Worm (Caenorhabditis elegans) whole organism, young adult: ENCODE measurements around the gene srz-71.

Experiments
- B0261.1 ChIP-seq: sonication (generic microtip); optimal IDR thresholded peaks from 2 replicates; lab custom pipeline; 2016; ENCODE audit warnings: mild to moderate bottlenecking, missing genetic modification characterization, moderate library complexity, missing compliant biosample characterization
- D2030.7 ChIP-seq: fragments of 200-800 bp; sonication (Bioruptor generic); IDR thresholded peaks from 2 replicates; pipeline ENCODE4 v1.3.6; 2022; ENCODE audit warnings: missing genetic modification reagents, missing genetic modification characterization, missing compliant biosample characterization
- F52B5.7 ChIP-seq: sonication (generic microtip); optimal IDR thresholded peaks from 2 replicates; lab custom pipeline; 2016; ENCODE audit warnings: mild to moderate bottlenecking, missing genetic modification characterization, missing compliant biosample characterization
- T07F8.4 ChIP-seq: sonication (generic microtip); optimal IDR thresholded peaks from 2 replicates; lab custom pipeline; 2016; ENCODE audit warnings: mild to moderate bottlenecking, missing genetic modification characterization, moderate library complexity, missing compliant biosample characterization
- Y53F4B.3 ChIP-seq: fragments of 200-800 bp; sonication (Bioruptor generic); IDR thresholded peaks from 2 replicates; pipeline ENCODE4 v1.3.6; 2022; ENCODE audit warnings: missing genetic modification reagents, missing genetic modification characterization, missing compliant biosample characterization
- Y79H2A.3 ChIP-seq: fragments of 200-800 bp; sonication (Bioruptor generic); conservative IDR thresholded peaks from 2 replicates; pipeline ENCODE4 v1.3.6; 2022; ENCODE audit warnings: missing genetic modification reagents, missing genetic modification characterization, missing compliant biosample characterization
- akir-1 ChIP-seq: fragments of 200-800 bp; sonication (Bioruptor generic); optimal IDR thresholded peaks from 2 replicates; lab custom pipeline; 2018; ENCODE audit warnings: mild to moderate bottlenecking, missing genetic modification characterization, moderate library complexity, missing compliant biosample characterization
- aptf-2 ChIP-seq: fragments of 200-800 bp; sonication (Bioruptor generic); conservative IDR thresholded peaks from 2 replicates; pipeline ENCODE4 v1.3.6; 2022; ENCODE audit warnings: missing genetic modification reagents, missing genetic modification characterization, missing compliant biosample characterization
- atf-7 ChIP-seq: sonication (generic microtip); optimal IDR thresholded peaks from 2 replicates; lab custom pipeline; 2017; ENCODE audit warnings: mild to moderate bottlenecking, missing genetic modification characterization, missing compliant biosample characterization
- attf-3 ChIP-seq: fragments of 200-800 bp; sonication (Bioruptor generic); conservative IDR thresholded peaks from 2 replicates; pipeline ENCODE4 v1.3.6; 2022; ENCODE audit warnings: missing genetic modification reagents, missing genetic modification characterization, missing compliant biosample characterization
- attf-6 ChIP-seq: fragments of 200-800 bp; sonication (Bioruptor generic); IDR thresholded peaks from 2 replicates; pipeline ENCODE4 v1.3.6; 2022; ENCODE audit warnings: missing genetic modification reagents, missing genetic modification characterization, missing compliant biosample characterization
- ccch-3 ChIP-seq: fragments of 200-800 bp; sonication (Bioruptor generic); optimal IDR thresholded peaks from 2 replicates; lab custom pipeline; 2018; ENCODE audit warnings: mild to moderate bottlenecking, missing genetic modification characterization, missing compliant biosample characterization
- cebp-1 ChIP-seq, 2 experiments: fragments of 200-800 bp in 1 of 2; sonication (Bioruptor generic) in 1 of 2; sonication (generic microtip) in 1 of 2; IDR thresholded peaks in 1 of 2; optimal IDR thresholded peaks in 1 of 2; 2 replicates each; pipeline versions ENCODE4 v1.3.6 to Lab custom; 2017 to 2022; ENCODE audit warnings: missing compliant biosample characterization in 2 of 2, missing genetic modification characterization in 2 of 2, mild to moderate bottlenecking in 1 of 2, missing genetic modification reagents in 1 of 2, moderate library complexity in 1 of 2
- cebp-2 ChIP-seq: fragments of 200-800 bp; sonication (Bioruptor generic); IDR thresholded peaks from 2 replicates; pipeline ENCODE4 v1.3.6; 2022; ENCODE audit warnings: missing genetic modification characterization, missing compliant biosample characterization
- ceh-58 ChIP-seq: fragments of 200-800 bp; sonication (Bioruptor generic); IDR thresholded peaks from 2 replicates; pipeline ENCODE4 v1.3.6; 2022; ENCODE audit warnings: missing genetic modification characterization, missing compliant biosample characterization
- ceh-79 ChIP-seq: sonication (generic microtip); optimal IDR thresholded peaks from 2 replicates; lab custom pipeline; 2017; ENCODE audit warnings: mild to moderate bottlenecking, missing genetic modification characterization, missing compliant biosample characterization
- die-1 ChIP-seq: sonication (generic microtip); optimal IDR thresholded peaks from 2 replicates; lab custom pipeline; 2016; ENCODE audit warnings: missing genotype, mild to moderate bottlenecking, missing genetic modification characterization, missing compliant biosample characterization
- egl-44 ChIP-seq: fragments of 200-800 bp; sonication (Bioruptor generic); IDR thresholded peaks from 2 replicates; pipeline ENCODE4 v1.3.6; 2022; ENCODE audit warnings: missing genetic modification reagents, missing genetic modification characterization, missing compliant biosample characterization
- ekl-4 ChIP-seq: fragments of 200-800 bp; sonication (Bioruptor generic); IDR thresholded peaks from 2 replicates; pipeline ENCODE4 v1.3.6; 2022; ENCODE audit warnings: missing genetic modification reagents, missing genetic modification characterization, missing compliant biosample characterization
- fkh-3 ChIP-seq: sonication (generic microtip); optimal IDR thresholded peaks from 2 replicates; lab custom pipeline; 2016; ENCODE audit warnings: mild to moderate bottlenecking, missing genetic modification characterization, missing compliant biosample characterization
- hlh-26 ChIP-seq: fragments of 200-800 bp; sonication (Bioruptor generic); conservative IDR thresholded peaks from 2 replicates; pipeline ENCODE4 v1.3.6; 2022; ENCODE audit warnings: missing genetic modification reagents, missing genetic modification characterization, missing compliant biosample characterization
- hsf-1 ChIP-seq: fragments of 200-800 bp; sonication (Bioruptor generic); IDR thresholded peaks from 2 replicates; pipeline ENCODE4 v1.3.6; 2022; ENCODE audit warnings: missing genetic modification reagents, missing genetic modification characterization, missing compliant biosample characterization
- lin-40 ChIP-seq: sonication (generic microtip); optimal IDR thresholded peaks from 2 replicates; lab custom pipeline; 2016; ENCODE audit warnings: missing genetic modification characterization, mild to moderate bottlenecking, missing compliant biosample characterization, missing genotype, missing genetic modification reagents
- madf-10 ChIP-seq: sonication (generic microtip); optimal IDR thresholded peaks from 2 replicates; lab custom pipeline; 2016; ENCODE audit warnings: mild to moderate bottlenecking, missing genetic modification characterization, missing compliant biosample characterization
- madf-6 ChIP-seq: fragments of 200-800 bp; sonication (Bioruptor generic); IDR thresholded peaks from 2 replicates; pipeline ENCODE4 v1.3.6; 2022; ENCODE audit warnings: missing genetic modification reagents, missing genetic modification characterization, missing compliant biosample characterization
- nfya-2 ChIP-seq: fragments of 200-800 bp; sonication (Bioruptor generic); IDR thresholded peaks from 2 replicates; pipeline ENCODE4 v1.3.6; 2022; ENCODE audit warnings: missing genetic modification reagents, missing genetic modification characterization, missing compliant biosample characterization
- nhr-27 ChIP-seq: fragments of 200-800 bp; sonication (Bioruptor generic); optimal IDR thresholded peaks from 2 replicates; lab custom pipeline; 2018; ENCODE audit warnings: mild to moderate bottlenecking, missing genetic modification characterization, moderate library complexity, missing compliant biosample characterization
- nhr-90 ChIP-seq: sonication (generic microtip); optimal IDR thresholded peaks from 2 replicates; lab custom pipeline; 2016; ENCODE audit warnings: missing genotype, mild to moderate bottlenecking, missing genetic modification characterization, missing compliant biosample characterization
- snpc-4 ChIP-seq, 5 experiments: fragments of 150-350 bp in 1 of 5; sonication (generic microtip) in 4 of 5; optimal IDR thresholded peaks; 2 replicates each; lab custom pipeline; 2014 to 2018; ENCODE audit warnings: missing genetic modification characterization in 5 of 5, missing biosample characterization in 3 of 5, antibody characterized with exemption in 2 of 5, mild to moderate bottlenecking in 2 of 5, missing compliant biosample characterization in 2 of 5, missing genotype in 2 of 5, moderate library complexity in 2 of 5, missing genetic modification reagents in 1 of 5
- somi-1 ChIP-seq: fragments of 200-800 bp; sonication (Bioruptor generic); optimal IDR thresholded peaks from 2 replicates; lab custom pipeline; 2018; ENCODE audit warnings: mild to moderate bottlenecking, missing genetic modification characterization, missing compliant biosample characterization
- sptf-2 ChIP-seq: fragments of 200-800 bp; sonication (Bioruptor generic); optimal IDR thresholded peaks from 2 replicates; lab custom pipeline; 2018; ENCODE audit warnings: mild to moderate bottlenecking, missing genetic modification characterization, missing compliant biosample characterization
- tbx-9 ChIP-seq: sonication (generic microtip); optimal IDR thresholded peaks from 2 replicates; lab custom pipeline; 2016; ENCODE audit warnings: borderline replicate concordance, missing genetic modification characterization, inconsistent platforms, missing compliant biosample characterization
- zfh-2 ChIP-seq: fragments of 200-800 bp; sonication (Bioruptor generic); conservative IDR thresholded peaks from 2 replicates; pipeline ENCODE4 v1.3.6; 2022; ENCODE audit warnings: missing genetic modification reagents, missing genetic modification characterization, missing compliant biosample characterization
- ztf-28 ChIP-seq: fragments of 200-800 bp; sonication (Bioruptor generic); IDR thresholded peaks from 2 replicates; pipeline ENCODE4 v1.3.6; 2022; ENCODE audit warnings: missing genetic modification reagents, missing genetic modification characterization, missing compliant biosample characterization

Gene srz-71

DNA sequence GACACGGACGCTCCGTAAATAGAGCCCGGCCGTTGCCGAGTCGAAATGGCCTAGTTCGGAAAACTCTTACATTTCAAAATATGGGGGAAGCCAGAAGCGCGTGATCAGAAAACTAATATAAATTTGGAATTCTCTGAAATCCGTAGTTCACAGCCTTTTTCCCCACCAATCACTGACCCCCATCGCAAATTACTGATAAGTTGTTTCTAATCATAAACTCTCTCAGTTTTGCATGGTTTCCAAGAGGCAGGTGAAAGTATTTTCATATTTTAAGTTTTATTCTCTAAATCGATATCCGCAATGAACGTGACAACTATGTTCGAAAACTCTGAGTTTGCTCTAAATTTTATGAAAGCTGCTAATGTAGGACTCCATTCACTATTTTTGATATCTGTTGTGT lies 3.5 kb upstream of the srz-71 start, which contains the start of gene srz-74:
Gene srz-74, plus strand, starts transcription at position 301 of the 400 bp plus-strand sequence.
- TF ChIP-seq cebp-2 (GFP tag; lab: Robert Waterston, UW) (0 out of 2 replicates have a peak, but pooled peaks have one; percentile 14), hsf-1 (GFP tag; lab: Robert Waterston, UW) (no peak), tbx-9 (tag; lab: Kevin White, UChicago) (no peak)

DNA sequence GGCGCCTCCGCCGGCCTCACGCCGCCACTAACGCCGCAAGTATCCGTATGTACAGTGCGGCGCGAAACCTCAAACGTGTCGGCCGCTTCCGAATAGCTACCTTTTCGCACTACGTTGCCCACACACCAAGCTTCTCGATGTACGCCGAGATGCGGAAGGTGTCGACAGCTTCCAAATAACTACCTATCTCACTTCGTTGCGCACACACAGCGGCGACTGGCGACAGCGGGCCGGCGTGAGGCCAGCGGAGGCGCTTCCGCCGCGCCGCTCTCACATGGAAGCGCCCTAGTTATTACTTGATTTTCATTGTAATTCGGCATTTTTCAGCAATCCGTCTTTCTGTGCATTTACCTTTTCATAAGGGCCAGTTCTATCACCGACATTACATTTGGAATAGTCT lies 2.2 kb upstream of the srz-71 start:
- TF ChIP-seq ceh-58 (GFP tag; lab: Robert Waterston, UW) = no peak
- no peak for TF ChIP-seq ceh-79 (tag; lab: Kevin White, UChicago)
- no peak for TF ChIP-seq sptf-2 (GFP tag; lab: Kevin White, UChicago)
- no peak for TF ChIP-seq snpc-4 (GFP tag; optimal IDR thresholded peaks at IDR 0.05; lab: Kevin White, UChicago)
- peak in 1 of 4 experiments; percentile 70 for TF ChIP-seq snpc-4 (tag; optimal IDR thresholded peaks at IDR 0.05; lab: Kevin White, UChicago)
- no peak for TF ChIP-seq Y53F4B.3 (GFP tag; lab: Robert Waterston, UW)
- 0 out of 2 replicates have a peak, but pooled peaks have one; percentile 19 for TF ChIP-seq attf-6 (GFP tag; lab: Robert Waterston, UW)
- no peak for TF ChIP-seq Y79H2A.3 (GFP tag; lab: Robert Waterston, UW)
- TF ChIP-seq hlh-26 = no peak
- no peak for TF ChIP-seq zfh-2 (GFP tag; lab: Robert Waterston, UW)
- TF ChIP-seq ekl-4 (GFP tag; lab: Robert Waterston, UW) = no peak
- no peak for TF ChIP-seq madf-6 (GFP tag; lab: Robert Waterston, UW)
- no peak for TF ChIP-seq aptf-2 (GFP tag; lab: Robert Waterston, UW)
- TF ChIP-seq ztf-28 = 0 out of 2 replicates have a peak, but pooled peaks have one; percentile 50
- TF ChIP-seq akir-1 (GFP tag; lab: Kevin White, UChicago) = no peak

DNA sequence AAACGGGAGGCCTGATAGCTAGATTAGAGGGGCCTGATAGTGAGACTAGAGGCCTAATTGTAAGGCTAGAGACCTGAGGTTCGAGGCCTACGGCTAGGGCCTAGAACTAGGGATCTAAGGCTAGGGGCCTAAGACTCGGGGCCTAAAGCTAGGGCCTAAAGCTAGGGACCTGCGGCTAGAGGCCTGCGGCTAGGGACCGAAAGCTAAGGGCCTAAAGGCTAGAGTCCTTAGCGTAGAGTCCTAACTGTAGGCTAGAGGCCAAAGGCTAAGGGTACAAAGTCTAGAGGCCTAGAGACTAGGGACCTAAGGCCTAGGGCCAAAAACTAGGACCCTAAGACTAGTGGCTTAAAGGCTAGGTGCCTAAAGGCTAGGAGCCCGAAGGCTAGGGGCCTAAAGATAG lies 436 bp downstream of the srz-71 start:
- TF ChIP-seq egl-44 = 0 out of 2 replicates have a peak, but pooled peaks have one; percentile 54
- no peak for TF ChIP-seq Y79H2A.3 (GFP tag; lab: Robert Waterston, UW)
- TF ChIP-seq nhr-27 (tag; lab: Kevin White, UChicago) = no peak
- TF ChIP-seq hsf-1 (GFP tag; lab: Robert Waterston, UW) = 0 out of 2 replicates have a peak, but pooled peaks have one; percentile 21
- no peak for TF ChIP-seq hlh-26
- peak; percentile 27 for TF ChIP-seq fkh-3 (tag; lab: Kevin White, UChicago)
- no peak for TF ChIP-seq lin-40 (tag; lab: Kevin White, UChicago)
- TF ChIP-seq nfya-2 (GFP tag; lab: Robert Waterston, UW) = no peak
- TF ChIP-seq, all 124 proteins: peak for 3

DNA sequence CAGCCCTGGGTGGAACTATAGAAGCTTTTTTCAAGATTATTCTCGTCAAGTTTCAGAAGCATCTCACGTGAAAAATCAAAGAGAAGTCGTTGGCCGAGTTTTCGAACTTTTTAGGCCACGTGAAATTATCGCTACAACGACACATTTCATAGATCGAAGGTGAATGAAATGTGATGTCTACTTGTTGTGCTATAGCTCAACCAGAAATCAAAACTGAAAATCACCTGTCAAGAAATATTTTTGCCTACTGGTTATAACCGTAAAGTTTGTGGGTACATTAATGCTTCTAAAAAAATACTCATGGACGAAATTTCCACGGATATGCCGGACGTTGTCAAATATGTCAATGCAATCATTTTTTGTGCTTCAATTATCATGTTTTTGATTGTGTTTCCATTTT lies 2.4 kb downstream of the srz-71 start, which contains the start of gene srz-38:
Gene srz-38, plus strand, starts transcription at position 301 of the 400 bp plus-strand sequence.
- TF ChIP-seq atf-7 (tag; lab: Kevin White, UChicago) = no peak
- TF ChIP-seq cebp-1 (GFP tag; IDR thresholded peaks at IDR 0.05; lab: Robert Waterston, UW) = no peak
- TF ChIP-seq cebp-1 (tag; optimal IDR thresholded peaks at IDR 0.05; lab: Kevin White, UChicago) = no peak
- no peak for TF ChIP-seq B0261.1 (tag; lab: Kevin White, UChicago)
- TF ChIP-seq die-1 (tag; lab: Kevin White, UChicago) = no peak
- no peak for TF ChIP-seq madf-10 (tag; lab: Kevin White, UChicago)
- no peak for TF ChIP-seq akir-1 (GFP tag; lab: Kevin White, UChicago)
- no peak for TF ChIP-seq attf-3 (GFP tag; lab: Robert Waterston, UW)
- TF ChIP-seq F52B5.7 (tag; lab: Kevin White, UChicago) = no peak
- no peak for TF ChIP-seq ekl-4 (GFP tag; lab: Robert Waterston, UW)
- no peak for TF ChIP-seq somi-1 (GFP tag; lab: Kevin White, UChicago)
- no peak for TF ChIP-seq T07F8.4
- TF ChIP-seq D2030.7 (GFP tag; lab: Robert Waterston, UW) = no peak
- TF ChIP-seq nhr-90 (tag; lab: Kevin White, UChicago) = no peak
- no peak for TF ChIP-seq ccch-3
